Worm (Caenorhabditis elegans) whole organism, young adult: ENCODE results near the gene C02H6.3.

Experiments
- B0035.1 ChIP-seq: sonication (generic microtip); optimal IDR thresholded peaks from 2 replicates; lab custom pipeline; 2016; ENCODE audit warnings: missing genetic modification characterization, mild to moderate bottlenecking, missing compliant biosample characterization, missing genotype, missing genetic modification reagents
- C06A6.2 ChIP-seq: fragments of 200-800 bp; sonication (Bioruptor generic); conservative IDR thresholded peaks from 2 replicates; pipeline ENCODE4 v1.3.6; 2022; ENCODE audit warnings: missing genetic modification characterization, missing compliant biosample characterization
- F23B12.7 ChIP-seq: sonication (generic microtip); optimal IDR thresholded peaks from 2 replicates; lab custom pipeline; 2017; ENCODE audit warnings: missing genetic modification characterization, mild to moderate bottlenecking, missing compliant biosample characterization, antibody characterized with exemption, moderate library complexity; ENCODE audit not compliant: insufficient read depth
- F33H1.4 ChIP-seq: fragments of 200-800 bp; sonication (Bioruptor generic); IDR thresholded peaks from 2 replicates; pipeline ENCODE4 v1.3.6; 2022; ENCODE audit warnings: missing genetic modification reagents, missing genetic modification characterization, missing compliant biosample characterization
- F39B2.1 ChIP-seq: fragments of 200-800 bp; sonication (Bioruptor generic); IDR thresholded peaks from 2 replicates; pipeline ENCODE4 v1.3.6; 2022; ENCODE audit warnings: missing genetic modification reagents, missing genetic modification characterization, missing compliant biosample characterization
- F52B5.7 ChIP-seq: sonication (generic microtip); optimal IDR thresholded peaks from 2 replicates; lab custom pipeline; 2016; ENCODE audit warnings: mild to moderate bottlenecking, missing genetic modification characterization, missing compliant biosample characterization
- K12H6.12 ChIP-seq: fragments of 200-800 bp; sonication (Bioruptor generic); optimal IDR thresholded peaks from 2 replicates; lab custom pipeline; 2018; ENCODE audit warnings: mild to moderate bottlenecking, missing genetic modification characterization, missing compliant biosample characterization
- T07F8.4 ChIP-seq: sonication (generic microtip); optimal IDR thresholded peaks from 2 replicates; lab custom pipeline; 2016; ENCODE audit warnings: mild to moderate bottlenecking, missing genetic modification characterization, moderate library complexity, missing compliant biosample characterization
- Y67H2A.10 ChIP-seq: fragments of 200-800 bp; sonication (Bioruptor generic); conservative IDR thresholded peaks from 2 replicates; pipeline ENCODE4 v1.3.6; 2022; ENCODE audit warnings: missing genetic modification reagents, missing genetic modification characterization, missing compliant biosample characterization
- akir-1 ChIP-seq: fragments of 200-800 bp; sonication (Bioruptor generic); optimal IDR thresholded peaks from 2 replicates; lab custom pipeline; 2018; ENCODE audit warnings: mild to moderate bottlenecking, missing genetic modification characterization, moderate library complexity, missing compliant biosample characterization
- aptf-3 ChIP-seq: fragments of 200-800 bp; sonication (Bioruptor generic); IDR thresholded peaks from 2 replicates; pipeline ENCODE4 v1.3.6; 2022; ENCODE audit warnings: missing genetic modification characterization, missing compliant biosample characterization
- bed-1 ChIP-seq: fragments of 200-800 bp; sonication (Bioruptor generic); IDR thresholded peaks from 2 replicates; pipeline ENCODE4 v1.3.6; 2022; ENCODE audit warnings: missing genetic modification reagents, missing genetic modification characterization, missing compliant biosample characterization
- ccch-3 ChIP-seq: fragments of 200-800 bp; sonication (Bioruptor generic); optimal IDR thresholded peaks from 2 replicates; lab custom pipeline; 2018; ENCODE audit warnings: mild to moderate bottlenecking, missing genetic modification characterization, missing compliant biosample characterization
- cebp-2 ChIP-seq: fragments of 200-800 bp; sonication (Bioruptor generic); IDR thresholded peaks from 2 replicates; pipeline ENCODE4 v1.3.6; 2022; ENCODE audit warnings: missing genetic modification characterization, missing compliant biosample characterization
- ceh-100 ChIP-seq: fragments of 200-800 bp; sonication (Bioruptor generic); IDR thresholded peaks from 2 replicates; pipeline ENCODE4 v1.3.6; 2022; ENCODE audit warnings: missing genetic modification reagents, missing genetic modification characterization, missing compliant biosample characterization
- ceh-40 ChIP-seq: fragments of 200-800 bp; sonication (Bioruptor generic); IDR thresholded peaks from 2 replicates; pipeline ENCODE4 v1.3.6; 2022; ENCODE audit warnings: missing genetic modification characterization, missing compliant biosample characterization
- ceh-58 ChIP-seq: fragments of 200-800 bp; sonication (Bioruptor generic); IDR thresholded peaks from 2 replicates; pipeline ENCODE4 v1.3.6; 2022; ENCODE audit warnings: missing genetic modification characterization, missing compliant biosample characterization
- die-1 ChIP-seq: sonication (generic microtip); optimal IDR thresholded peaks from 2 replicates; lab custom pipeline; 2016; ENCODE audit warnings: missing genotype, mild to moderate bottlenecking, missing genetic modification characterization, missing compliant biosample characterization
- dpff-1 ChIP-seq: sonication (generic microtip); optimal IDR thresholded peaks from 2 replicates; lab custom pipeline; 2017; ENCODE audit warnings: mild to moderate bottlenecking, missing genetic modification characterization, missing compliant biosample characterization
- egrh-3 ChIP-seq: fragments of 200-800 bp; sonication (Bioruptor generic); IDR thresholded peaks from 2 replicates; pipeline ENCODE4 v1.3.6; 2022; ENCODE audit warnings: missing genetic modification reagents, missing genetic modification characterization, missing compliant biosample characterization
- ets-4 ChIP-seq: fragments of 200-800 bp; sonication (Bioruptor generic); optimal IDR thresholded peaks from 2 replicates; lab custom pipeline; 2018; ENCODE audit warnings: mild to moderate bottlenecking, missing genetic modification characterization, missing compliant biosample characterization
- fkh-3 ChIP-seq: sonication (generic microtip); optimal IDR thresholded peaks from 2 replicates; lab custom pipeline; 2016; ENCODE audit warnings: mild to moderate bottlenecking, missing genetic modification characterization, missing compliant biosample characterization
- hmg-20 ChIP-seq: fragments of 200-800 bp; sonication (Bioruptor generic); IDR thresholded peaks from 2 replicates; pipeline ENCODE4 v1.3.6; 2022; ENCODE audit warnings: missing genetic modification reagents, missing genetic modification characterization, missing compliant biosample characterization
- hrde-1 ChIP-seq: sonication (generic microtip); optimal IDR thresholded peaks from 2 replicates; lab custom pipeline; 2016; ENCODE audit warnings: missing genetic modification characterization, mild to moderate bottlenecking, missing compliant biosample characterization, moderate library complexity, missing genotype, missing genetic modification reagents, borderline replicate concordance
- lin-26 ChIP-seq: fragments of 200-800 bp; sonication (Bioruptor generic); IDR thresholded peaks from 2 replicates; pipeline ENCODE4 v1.3.6; 2022; ENCODE audit warnings: missing genetic modification reagents, missing genetic modification characterization, missing compliant biosample characterization
- lin-35 ChIP-seq, 3 experiments: fragments of 150-350 bp in 2 of 3; sonication (generic microtip) in 1 of 3; optimal IDR thresholded peaks; 2 replicates each; lab custom pipeline; 2014 to 2018; ENCODE audit warnings: missing biosample characterization in 3 of 3, missing genetic modification characterization in 3 of 3, missing genetic modification reagents in 3 of 3
- lsy-27 ChIP-seq: sonication (generic microtip); optimal IDR thresholded peaks from 2 replicates; lab custom pipeline; 2017; ENCODE audit warnings: missing genetic modification characterization, mild to moderate bottlenecking, missing compliant biosample characterization, antibody characterized with exemption, missing genotype, borderline replicate concordance; ENCODE audit not compliant: insufficient read depth
- mcd-1 ChIP-seq: fragments of 200-800 bp; sonication (Bioruptor generic); IDR thresholded peaks from 2 replicates; pipeline ENCODE4 v1.3.6; 2022; ENCODE audit warnings: missing genetic modification reagents, missing genetic modification characterization, missing compliant biosample characterization
- mes-4 ChIP-seq: sonication (generic microtip); optimal IDR thresholded peaks from 2 replicates; lab custom pipeline; 2016; ENCODE audit warnings: missing genotype, missing genetic modification characterization, missing compliant biosample characterization
- nfya-1 ChIP-seq: sonication (generic microtip); optimal IDR thresholded peaks from 2 replicates; lab custom pipeline; 2017; ENCODE audit warnings: antibody characterized with exemption, missing compliant biosample characterization, missing genetic modification characterization, borderline replicate concordance; ENCODE audit not compliant: insufficient read depth
- nfyb-1 ChIP-seq: fragments of 200-800 bp; sonication (Bioruptor generic); IDR thresholded peaks from 2 replicates; pipeline ENCODE4 v1.3.6; 2022; ENCODE audit warnings: missing genetic modification reagents, missing genetic modification characterization, missing compliant biosample characterization
- nhr-120 ChIP-seq: fragments of 200-800 bp; sonication (Bioruptor generic); IDR thresholded peaks from 2 replicates; pipeline ENCODE4 v1.3.6; 2022; ENCODE audit warnings: missing genetic modification characterization, missing compliant biosample characterization
- nhr-80 ChIP-seq: sonication (generic microtip); optimal IDR thresholded peaks from 2 replicates; lab custom pipeline; 2016; ENCODE audit warnings: missing genetic modification characterization, missing compliant biosample characterization
- snpc-1.1 ChIP-seq: sonication (generic microtip); optimal IDR thresholded peaks from 2 replicates; lab custom pipeline; 2017; ENCODE audit warnings: missing genetic modification characterization, mild to moderate bottlenecking, missing compliant biosample characterization, antibody characterized with exemption, moderate library complexity, missing genotype, missing genetic modification reagents; ENCODE audit not compliant: insufficient read depth
- sptf-2 ChIP-seq: fragments of 200-800 bp; sonication (Bioruptor generic); optimal IDR thresholded peaks from 2 replicates; lab custom pipeline; 2018; ENCODE audit warnings: mild to moderate bottlenecking, missing genetic modification characterization, missing compliant biosample characterization
- tbx-9 ChIP-seq: sonication (generic microtip); optimal IDR thresholded peaks from 2 replicates; lab custom pipeline; 2016; ENCODE audit warnings: borderline replicate concordance, missing genetic modification characterization, inconsistent platforms, missing compliant biosample characterization
- zfh-2 ChIP-seq: fragments of 200-800 bp; sonication (Bioruptor generic); conservative IDR thresholded peaks from 2 replicates; pipeline ENCODE4 v1.3.6; 2022; ENCODE audit warnings: missing genetic modification reagents, missing genetic modification characterization, missing compliant biosample characterization
- zim-3 ChIP-seq: sonication (generic microtip); optimal IDR thresholded peaks from 2 replicates; lab custom pipeline; 2017; ENCODE audit warnings: mild to moderate bottlenecking, missing genetic modification characterization, moderate library complexity, missing compliant biosample characterization
- ztf-22 ChIP-seq: fragments of 200-800 bp; sonication (Bioruptor generic); optimal IDR thresholded peaks from 2 replicates; lab custom pipeline; 2018; ENCODE audit warnings: mild to moderate bottlenecking, missing genetic modification characterization, moderate library complexity, missing compliant biosample characterization
- ztf-25 ChIP-seq: fragments of 200-800 bp; sonication (Bioruptor generic); IDR thresholded peaks from 2 replicates; pipeline ENCODE4 v1.3.6; 2022; ENCODE audit warnings: missing genetic modification reagents, missing genetic modification characterization, missing compliant biosample characterization
- ztf-3 ChIP-seq: fragments of 200-800 bp; sonication (Bioruptor generic); optimal IDR thresholded peaks from 2 replicates; lab custom pipeline; 2018; ENCODE audit warnings: mild to moderate bottlenecking, missing genetic modification characterization, missing compliant biosample characterization

The C02H6.3 gene

ce11 chrV:7364059-7364458 is 23.6 kb downstream of the C02H6.3 start, which contains the start of gene cyp-35A2:
Gene cyp-35A2, minus strand, starts transcription at chrV:7364182.
- TF ChIP-seq ztf-3 (GFP tag; lab: Kevin White, UChicago): no peak
- TF ChIP-seq nhr-80 (tag; lab: Kevin White, UChicago): peak; percentile 59
- TF ChIP-seq ceh-58 (GFP tag; lab: Robert Waterston, UW): no peak

ce11 chrV:7361673-7362072 is 26.0 kb downstream of the C02H6.3 start, which contains the start of gene cyp-35A1:
Gene cyp-35A1, minus strand, starts transcription at chrV:7361773.
- no peak for TF ChIP-seq nfya-1 (tag; lab: Kevin White, UChicago)
- TF ChIP-seq C06A6.2 (GFP tag; lab: Robert Waterston, UW): no peak
- no peak for TF ChIP-seq sptf-2
- no peak for TF ChIP-seq ztf-22 (GFP tag; lab: Kevin White, UChicago)
- no peak for TF ChIP-seq cebp-2
- no peak for TF ChIP-seq bed-1 (GFP tag; lab: Robert Waterston, UW)
- TF ChIP-seq tbx-9 (tag; lab: Kevin White, UChicago): no peak
- no peak for TF ChIP-seq B0035.1 (tag; lab: Kevin White, UChicago)
- no peak for TF ChIP-seq F23B12.7
- no peak for TF ChIP-seq ceh-40 (GFP tag; lab: Robert Waterston, UW)
- TF ChIP-seq ets-4 (GFP tag; lab: Kevin White, UChicago): no peak

ce11 chrV:7357132-7357531 is 30.5 kb downstream of the C02H6.3 start, which contains the start of gene C03G6.6:
Gene C03G6.6, plus strand, starts transcription at chrV:7357432.
- TF ChIP-seq hmg-20 (no peak), F33H1.4 (GFP tag; lab: Robert Waterston, UW) (no peak), ztf-25 (GFP tag; lab: Robert Waterston, UW) (no peak), lin-26 (GFP tag; lab: Robert Waterston, UW) (no peak), mes-4 (tag; lab: Kevin White, UChicago) (no peak), ceh-58 (GFP tag; lab: Robert Waterston, UW) (no peak), cebp-2 (no peak), snpc-1.1 (no peak), lsy-27 (no peak), bed-1 (GFP tag; lab: Robert Waterston, UW) (no peak), T07F8.4 (tag; lab: Kevin White, UChicago) (no peak), mcd-1 (GFP tag; lab: Robert Waterston, UW) (no peak), ccch-3 (no peak), fkh-3 (tag; lab: Kevin White, UChicago) (no peak), die-1 (tag; lab: Kevin White, UChicago) (no peak), aptf-3 (GFP tag; lab: Robert Waterston, UW) (no peak), sptf-2 (no peak)
- TF ChIP-seq, all 124 proteins: peak for 0

- no peak for TF ChIP-seq dpff-1 (tag; lab: Kevin White, UChicago)
- TF ChIP-seq F52B5.7 (tag; lab: Kevin White, UChicago): no peak
- no peak for TF ChIP-seq akir-1 (GFP tag; lab: Kevin White, UChicago)
These were observed 31.0 kb downstream of the C02H6.3 start, which contains the start of gene C03G6.21 for ce11 chrV:7356684-7357083. Gene C03G6.21, minus strand, starts transcription at chrV:7356784.

ce11 chrV:7355464-7355863 is 32.2 kb downstream of the C02H6.3 start, which contains the start of gene tag-293:
Gene tag-293, minus strand, starts transcription at chrV:7355564.
- TF ChIP-seq nfyb-1 (GFP tag; lab: Robert Waterston, UW) (no peak), lin-35 (GFP tag; optimal IDR thresholded peaks at IDR 0.05; lab: Kevin White, UChicago) (no peak), F33H1.4 (GFP tag; lab: Robert Waterston, UW) (no peak), K12H6.12 (no peak), nhr-120 (GFP tag; lab: Robert Waterston, UW) (no peak), egrh-3 (GFP tag; lab: Robert Waterston, UW) (no peak), Y67H2A.10 (GFP tag; lab: Robert Waterston, UW) (no peak), zfh-2 (no peak), F39B2.1 (GFP tag; lab: Robert Waterston, UW) (no peak), hrde-1 (no peak), zim-3 (tag; lab: Kevin White, UChicago) (no peak), ceh-100 (GFP tag; lab: Robert Waterston, UW) (no peak)
